Fruit fly (Drosophila melanogaster) whole organism, wandering third instar larva: ENCODE results near the gene CG11951.

Source experiments
- Abd-B ChIP-seq: fragments of >200 bp; optimal IDR thresholded peaks from 2 replicates; lab custom pipeline; 2017; ENCODE audit warnings: missing biosample characterization, missing genetic modification characterization
- CG32264 ChIP-seq: fragments of 200-800 bp; sonication (Bioruptor generic); optimal IDR thresholded peaks from 2 replicates; lab custom pipeline; 2016; ENCODE audit warnings: missing biosample characterization, missing genetic modification characterization
- CG9705 ChIP-seq: fragments of 200-800 bp; sonication (Bioruptor generic); optimal IDR thresholded peaks from 2 replicates; lab custom pipeline; 2018; ENCODE audit warnings: missing biosample characterization, mild to moderate bottlenecking, missing genetic modification characterization
- CrebA ChIP-seq: fragments of 200-800 bp; sonication (Bioruptor generic); optimal IDR thresholded peaks from 2 replicates; lab custom pipeline; 2016; ENCODE audit warnings: missing biosample characterization, mild to moderate bottlenecking, missing genetic modification characterization, borderline replicate concordance
- Dfd ChIP-seq: fragments of >200 bp; optimal IDR thresholded peaks from 2 replicates; lab custom pipeline; 2017; ENCODE audit warnings: missing biosample characterization, missing genetic modification characterization
- Dif ChIP-seq: fragments of 200-275, 200-300 bp; sonication (Bioruptor generic); optimal IDR thresholded peaks from 2 replicates; lab custom pipeline; 2018; ENCODE audit warnings: missing biosample characterization, missing genetic modification characterization; ENCODE audit not compliant: partially characterized antibody
- GATAd ChIP-seq: sonication (Bioruptor generic); optimal IDR thresholded peaks from 2 replicates; lab custom pipeline; 2016; ENCODE audit warnings: missing biosample characterization, missing genetic modification characterization
- HLH106 ChIP-seq: fragments of 200-800 bp; optimal IDR thresholded peaks from 3 replicates; lab custom pipeline; 2019; ENCODE audit warnings: missing biosample characterization, mild to moderate bottlenecking, missing genetic modification characterization, moderate library complexity
- Hnf4 ChIP-seq: fragments of 200-800 bp; sonication (Bioruptor generic); optimal IDR thresholded peaks from 2 replicates; lab custom pipeline; 2016; ENCODE audit warnings: missing biosample characterization, mild to moderate bottlenecking, missing genetic modification characterization
- Hr78 ChIP-seq: fragments of >200 bp; optimal IDR thresholded peaks from 2 replicates; lab custom pipeline; 2017; ENCODE audit warnings: missing biosample characterization, missing genetic modification characterization
- Hr83 ChIP-seq: fragments of 200-300 bp; sonication (Bioruptor generic); optimal IDR thresholded peaks from 2 replicates; lab custom pipeline; 2016; ENCODE audit warnings: missing biosample characterization, mild to moderate bottlenecking, missing genetic modification characterization, moderate library complexity; ENCODE audit not compliant: poor library complexity, severe bottlenecking
- Jra ChIP-seq: sonication (Bioruptor generic); optimal IDR thresholded peaks from 2 replicates; lab custom pipeline; 2016; ENCODE audit warnings: missing biosample characterization, missing genetic modification characterization
- Mio ChIP-seq: sonication (Bioruptor generic); optimal IDR thresholded peaks from 2 replicates; lab custom pipeline; 2016; ENCODE audit warnings: missing biosample characterization, missing genetic modification characterization
- Myc ChIP-seq: fragments of >200 bp; optimal IDR thresholded peaks from 2 replicates; lab custom pipeline; 2017
- N ChIP-seq: fragments of >200 bp; optimal IDR thresholded peaks from 2 replicates; lab custom pipeline; 2018; ENCODE audit warnings: missing biosample characterization, missing external identifiers, missing genetic modification characterization
- OdsH ChIP-seq: fragments of 200-800 bp; sonication (Bioruptor generic); optimal IDR thresholded peaks from 2 replicates; lab custom pipeline; 2016; ENCODE audit warnings: missing biosample characterization, mild to moderate bottlenecking, missing genetic modification characterization
- Rel ChIP-seq, 2 experiments: fragments of 200-800 bp; sonication (Bioruptor generic) in 1 of 2; optimal IDR thresholded peaks; 2 replicates in 1 of 2; 3 replicates in 1 of 2; lab custom pipeline; 2016 to 2019; ENCODE audit warnings: mild to moderate bottlenecking in 2 of 2, missing biosample characterization in 2 of 2, missing genetic modification characterization in 2 of 2, moderate library complexity in 1 of 2
- Sp1 ChIP-seq: fragments of 200-800 bp; sonication (Bioruptor generic); optimal IDR thresholded peaks from 3 replicates; lab custom pipeline; 2019; ENCODE audit warnings: missing biosample characterization, mild to moderate bottlenecking, missing genetic modification characterization, moderate library complexity
- Vsx2 ChIP-seq: fragments of 200-300, 225-300 bp; sonication (Bioruptor generic); optimal IDR thresholded peaks from 2 replicates; lab custom pipeline; 2018; ENCODE audit warnings: missing biosample characterization, missing genetic modification characterization; ENCODE audit not compliant: partially characterized antibody
- br ChIP-seq: fragments of 200-800 bp; sonication (Bioruptor generic); optimal IDR thresholded peaks from 2 replicates; lab custom pipeline; 2016; ENCODE audit warnings: missing biosample characterization, missing genetic modification characterization
- brk ChIP-seq: fragments of 200-800 bp; sonication (Bioruptor generic); optimal IDR thresholded peaks from 2 replicates; lab custom pipeline; 2016; ENCODE audit warnings: missing biosample characterization, mild to moderate bottlenecking, missing genetic modification characterization
- dl ChIP-seq, 2 experiments: fragments of 175-275, 200-275 bp in 1 of 2; fragments of 200-275 bp in 1 of 2; sonication (Bioruptor generic); optimal IDR thresholded peaks; lab custom pipeline; 2018; ENCODE audit warnings: mild to moderate bottlenecking in 2 of 2, missing biosample characterization in 2 of 2, missing genetic modification characterization in 2 of 2, moderate library complexity in 2 of 2; ENCODE audit not compliant: partially characterized antibody in 2 of 2, insufficient read depth in 1 of 2
- dmrt93B ChIP-seq: fragments of 200-800 bp; sonication (Bioruptor generic); optimal IDR thresholded peaks from 2 replicates; lab custom pipeline; 2018; ENCODE audit warnings: missing biosample characterization, mild to moderate bottlenecking, missing genetic modification characterization
- dsf ChIP-seq: sonication (Bioruptor generic); optimal IDR thresholded peaks from 2 replicates; lab custom pipeline; 2016; ENCODE audit warnings: missing biosample characterization, missing genetic modification characterization, borderline replicate concordance
- ey ChIP-seq: fragments of 200-800 bp; sonication (Bioruptor generic); optimal IDR thresholded peaks from 2 replicates; lab custom pipeline; 2016; ENCODE audit warnings: missing biosample characterization, missing genetic modification characterization
- foxo ChIP-seq, 2 experiments: fragments of 200-800 bp; sonication (Bioruptor generic); optimal IDR thresholded peaks; 2 replicates in 1 of 2; 3 replicates in 1 of 2; lab custom pipeline; 2016 to 2017; ENCODE audit warnings: missing biosample characterization in 2 of 2, missing genetic modification characterization in 2 of 2
- fru ChIP-seq: fragments of 200-800 bp; sonication (Bioruptor generic); optimal IDR thresholded peaks from 3 replicates; lab custom pipeline; 2016; ENCODE audit warnings: missing biosample characterization, mild to moderate bottlenecking, missing genetic modification characterization
- h ChIP-seq: fragments of 200-800 bp; sonication (Bioruptor generic); optimal IDR thresholded peaks from 3 replicates; lab custom pipeline; 2016; ENCODE audit warnings: missing biosample characterization, mild to moderate bottlenecking, missing genetic modification characterization
- jim ChIP-seq: fragments of 175-275, 200-325 bp; sonication (Bioruptor generic); optimal IDR thresholded peaks from 2 replicates; lab custom pipeline; 2016; ENCODE audit warnings: missing biosample characterization, mild to moderate bottlenecking, missing genetic modification characterization
- pan ChIP-seq: fragments of >200 bp; optimal IDR thresholded peaks from 2 replicates; lab custom pipeline; 2017
- psq ChIP-seq: fragments of 200-800 bp; sonication (Bioruptor generic); optimal IDR thresholded peaks from 3 replicates; lab custom pipeline; 2017; ENCODE audit warnings: missing biosample characterization, mild to moderate bottlenecking, missing genetic modification characterization, moderate library complexity
- rgr ChIP-seq: fragments of 200-800 bp; sonication (Bioruptor generic); optimal IDR thresholded peaks from 3 replicates; lab custom pipeline; 2016; ENCODE audit warnings: missing biosample characterization, mild to moderate bottlenecking, missing genetic modification characterization
- sage ChIP-seq: fragments of 200-800 bp; sonication (Bioruptor generic); optimal IDR thresholded peaks from 2 replicates; lab custom pipeline; 2016; ENCODE audit warnings: missing biosample characterization, mild to moderate bottlenecking, missing genetic modification characterization
- sv ChIP-seq: fragments of 200-800 bp; sonication (Bioruptor generic); optimal IDR thresholded peaks from 3 replicates; lab custom pipeline; 2016; ENCODE audit warnings: missing biosample characterization, missing genetic modification characterization
- tai ChIP-seq: sonication (Bioruptor generic); optimal IDR thresholded peaks from 2 replicates; lab custom pipeline; 2016; ENCODE audit warnings: missing biosample characterization, missing genetic modification characterization
- usp ChIP-seq: fragments of >200 bp; optimal IDR thresholded peaks from 2 replicates; lab custom pipeline; 2017; ENCODE audit warnings: missing biosample characterization, missing genetic modification characterization
- woc ChIP-seq: sonication (Bioruptor generic); optimal IDR thresholded peaks from 2 replicates; lab custom pipeline; 2016; ENCODE audit warnings: missing biosample characterization, mild to moderate bottlenecking, missing genetic modification characterization

The CG11951 gene

DNA sequence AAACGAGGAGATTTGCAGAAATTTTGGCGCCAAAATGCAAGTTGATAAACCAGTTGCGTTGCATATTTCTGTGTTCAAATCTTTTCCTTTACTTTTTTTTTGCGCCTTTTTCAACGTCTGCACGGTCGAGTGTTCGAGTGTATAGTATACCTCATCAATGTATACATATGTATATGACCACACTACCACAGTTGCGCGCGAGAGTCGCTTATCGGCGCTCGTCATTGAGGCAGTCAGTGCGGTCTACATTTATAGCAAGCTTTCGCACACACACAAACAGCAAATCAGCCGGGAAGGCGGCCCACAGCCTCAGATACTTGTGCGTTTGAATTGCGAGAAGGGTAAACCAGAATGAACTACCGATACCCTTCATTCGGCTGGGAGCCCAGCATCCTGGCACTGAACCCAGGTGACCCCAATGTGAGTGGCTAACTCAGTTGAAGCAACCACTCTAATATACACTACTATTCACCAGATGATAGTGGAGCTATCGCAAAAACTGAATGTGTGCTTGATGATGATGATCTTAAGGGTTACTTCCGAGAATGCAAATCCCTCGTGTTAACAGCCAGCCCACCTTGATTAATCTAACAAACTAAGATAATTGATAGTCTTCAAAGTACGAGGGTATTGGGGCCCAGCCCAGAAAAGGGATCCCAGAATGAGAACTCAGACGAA lies 44.6 kb upstream of the CG11951 start:
- TF ChIP-seq Dfd (GFP tag; lab: Kevin White, UChicago), result no peak
- TF ChIP-seq Myc, result no peak
- peak; percentile 89 for TF ChIP-seq woc (GFP tag; lab: Kevin White, UChicago)
- TF ChIP-seq ey (GFP tag; lab: Kevin White, UChicago), result peak; percentile 88
- peak in 1 of 2 experiments; percentile 29 for TF ChIP-seq dl (GFP tag; optimal IDR thresholded peaks at IDR 0.05; lab: Kevin White, UChicago; ENCODE audit: insufficient read depth in 1 of 2, partially characterized antibody in 2 of 2)
- peak; percentile 38 for TF ChIP-seq Rel (GFP tag; optimal IDR thresholded peaks at IDR 0.05; lab: Kevin White, UChicago)
- no peak for TF ChIP-seq Rel (tag; optimal IDR thresholded peaks at IDR 0.05; lab: Kevin White, UChicago)
- TF ChIP-seq CG32264 (GFP tag; lab: Kevin White, UChicago), result peak; percentile 51
- peak in 1 of 2 experiments; percentile 83 for TF ChIP-seq foxo (GFP tag; optimal IDR thresholded peaks at IDR 0.05; lab: Kevin White, UChicago)
- no peak for TF ChIP-seq CG9705 (GFP tag; lab: Kevin White, UChicago)
- peak; percentile 44 for TF ChIP-seq brk (GFP tag; lab: Kevin White, UChicago)
- TF ChIP-seq rgr, result peak; percentile 73
- no peak for TF ChIP-seq jim (GFP tag; lab: Kevin White, UChicago)
- TF ChIP-seq Mio (GFP tag; lab: Kevin White, UChicago), result no peak
- peak; percentile 60 for TF ChIP-seq CrebA
- no peak for TF ChIP-seq tai
- TF ChIP-seq Vsx2 (GFP tag; lab: Kevin White, UChicago), result peak; percentile 17
- no peak for TF ChIP-seq Hr78 (GFP tag; lab: Kevin White, UChicago)
- TF ChIP-seq psq (GFP tag; lab: Kevin White, UChicago), result peak; percentile 53
- TF ChIP-seq h (GFP tag; lab: Kevin White, UChicago), result peak; percentile 87
- TF ChIP-seq HLH106 (tag; lab: Kevin White, UChicago), result peak; percentile 74
- TF ChIP-seq dmrt93B (GFP tag; lab: Kevin White, UChicago), result peak; percentile 51
- peak; percentile 64 for TF ChIP-seq Sp1 (GFP tag; lab: Kevin White, UChicago)
- TF ChIP-seq fru (GFP tag; lab: Kevin White, UChicago), result peak; percentile 81
- TF ChIP-seq br, result peak; percentile 67
- peak; percentile 67 for TF ChIP-seq Hnf4
- TF ChIP-seq OdsH (GFP tag; lab: Kevin White, UChicago), result peak; percentile 76

DNA sequence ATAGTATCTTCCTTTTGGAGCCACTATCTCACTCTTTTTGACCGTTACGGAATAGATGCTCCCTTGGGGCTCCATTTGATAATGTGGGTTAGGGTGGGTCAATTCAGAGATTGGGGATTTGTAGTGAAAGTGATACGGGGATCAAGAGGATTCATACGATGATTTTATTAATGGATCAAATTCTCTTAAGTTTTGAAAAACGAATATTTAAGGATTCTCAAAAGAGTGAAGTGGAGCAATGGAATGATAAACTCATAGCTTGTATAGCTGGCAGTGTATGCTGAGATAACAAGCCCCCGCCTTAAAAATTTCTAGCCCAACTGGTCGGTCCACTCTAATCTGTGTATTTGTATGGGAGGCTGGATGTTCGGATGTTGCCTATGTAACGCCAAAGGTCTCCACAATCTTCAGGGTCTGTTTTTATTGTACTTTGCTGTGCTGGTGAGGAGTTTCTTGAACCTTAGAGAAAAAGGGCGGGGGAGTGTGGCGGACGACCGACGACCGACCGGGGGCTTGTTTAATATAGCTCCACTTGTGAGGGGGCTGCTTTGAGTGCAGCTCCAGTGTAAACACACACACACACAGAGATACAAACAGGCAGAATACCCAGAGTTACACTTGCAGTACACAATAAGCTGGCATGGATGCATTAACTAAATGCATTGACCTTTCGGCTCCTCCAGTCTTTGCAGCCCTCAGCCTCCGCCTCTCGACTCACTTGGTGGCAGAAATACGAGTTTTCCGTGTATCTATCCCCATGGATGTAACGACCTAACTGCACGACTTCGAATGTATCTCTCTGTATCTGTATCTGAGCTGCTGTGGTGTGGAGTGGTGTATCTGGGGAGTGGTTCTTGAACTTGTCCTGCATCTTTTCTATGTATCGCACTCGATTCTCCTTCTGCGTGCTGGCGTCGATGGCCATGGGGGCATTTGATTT lies 42.4 kb upstream of the CG11951 start:
- TF ChIP-seq Mio (GFP tag; lab: Kevin White, UChicago), result no peak
- no peak for TF ChIP-seq fru (GFP tag; lab: Kevin White, UChicago)
- no peak for TF ChIP-seq Rel (GFP tag; optimal IDR thresholded peaks at IDR 0.05; lab: Kevin White, UChicago)
- TF ChIP-seq Rel (tag; optimal IDR thresholded peaks at IDR 0.05; lab: Kevin White, UChicago), result no peak

DNA sequence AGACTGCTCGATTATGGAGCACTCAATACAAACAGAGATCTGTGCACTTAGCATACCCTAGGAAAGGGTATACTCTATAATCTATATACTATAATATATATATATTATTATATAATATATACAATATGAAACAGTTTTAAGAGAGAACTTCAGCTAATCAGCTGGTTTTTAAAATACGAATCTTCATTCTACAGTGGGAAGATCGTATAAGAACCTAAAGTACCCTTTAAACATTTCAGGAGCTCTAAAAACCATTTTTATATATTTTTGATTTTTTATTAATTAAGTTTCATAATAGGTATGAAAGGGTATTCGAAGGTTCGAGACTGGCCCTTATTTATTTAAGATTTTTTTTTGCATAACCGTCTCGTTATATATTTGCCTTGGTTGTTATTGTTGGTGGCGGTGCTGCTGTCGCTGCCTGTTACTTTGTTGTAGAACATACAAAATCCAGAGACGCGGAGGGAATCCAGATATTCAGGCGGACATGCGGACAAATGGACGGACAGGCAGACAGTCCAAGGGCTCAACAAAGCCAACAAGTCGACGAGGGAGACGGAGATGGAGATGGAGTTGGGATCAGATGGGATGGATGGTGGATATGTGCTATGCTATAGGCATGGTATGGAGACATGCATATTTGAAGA lies 41.2 kb upstream of the CG11951 start:
- TF ChIP-seq Dif (GFP tag; lab: Kevin White, UChicago), result no peak
- TF ChIP-seq fru (GFP tag; lab: Kevin White, UChicago), result peak; percentile 26
- TF ChIP-seq GATAd (GFP tag; lab: Kevin White, UChicago), result no peak
- TF ChIP-seq CrebA, result no peak
- TF ChIP-seq Vsx2 (GFP tag; lab: Kevin White, UChicago), result no peak
- TF ChIP-seq Hr83, result no peak
- no peak for TF ChIP-seq Jra
- no peak for TF ChIP-seq rgr
- no peak for TF ChIP-seq Mio (GFP tag; lab: Kevin White, UChicago)
- no peak for TF ChIP-seq OdsH (GFP tag; lab: Kevin White, UChicago)
- no peak for TF ChIP-seq pan
- TF ChIP-seq sv (GFP tag; lab: Kevin White, UChicago), result no peak
- no peak for TF ChIP-seq Rel (GFP tag; optimal IDR thresholded peaks at IDR 0.05; lab: Kevin White, UChicago)
- no peak for TF ChIP-seq Rel (tag; optimal IDR thresholded peaks at IDR 0.05; lab: Kevin White, UChicago)
- TF ChIP-seq psq (GFP tag; lab: Kevin White, UChicago), result peak; percentile 30
- no peak for TF ChIP-seq brk (GFP tag; lab: Kevin White, UChicago)
- TF ChIP-seq Myc, result no peak
- TF ChIP-seq HLH106 (tag; lab: Kevin White, UChicago), result peak; percentile 73
- no peak for TF ChIP-seq dsf (GFP tag; lab: Kevin White, UChicago)
- peak in 1 of 2 experiments; percentile 37 for TF ChIP-seq foxo (GFP tag; optimal IDR thresholded peaks at IDR 0.05; lab: Kevin White, UChicago)
- TF ChIP-seq jim (GFP tag; lab: Kevin White, UChicago), result no peak
- TF ChIP-seq N (GFP tag; lab: Kevin White, UChicago), result no peak
- no peak for TF ChIP-seq tai
- no peak for TF ChIP-seq Abd-B (GFP tag; lab: Kevin White, UChicago)
- no peak for TF ChIP-seq woc (GFP tag; lab: Kevin White, UChicago)
- TF ChIP-seq usp (GFP tag; lab: Kevin White, UChicago), result no peak
- TF ChIP-seq CG9705 (GFP tag; lab: Kevin White, UChicago), result no peak
- TF ChIP-seq sage (GFP tag; lab: Kevin White, UChicago), result peak; percentile 28
- no peak for TF ChIP-seq Hnf4
- TF ChIP-seq ey (GFP tag; lab: Kevin White, UChicago), result no peak
- no peak for TF ChIP-seq Hr78 (GFP tag; lab: Kevin White, UChicago)
- TF ChIP-seq Dfd (GFP tag; lab: Kevin White, UChicago), result no peak
- no peak for TF ChIP-seq dl (GFP tag; optimal IDR thresholded peaks at IDR 0.05; lab: Kevin White, UChicago; ENCODE audit: insufficient read depth in 1 of 2, partially characterized antibody in 2 of 2)
